Worm (Caenorhabditis elegans) whole organism, L2 larva: ENCODE data around the gene F33E11.3.

Experiments used
- C34F6.9 ChIP-seq: fragments of 150-350 bp; optimal IDR thresholded peaks from 2 replicates; lab custom pipeline; 2014; ENCODE audit warnings: missing biosample characterization, missing genetic modification characterization
- F13H6.1 ChIP-seq: sonication (generic microtip); optimal IDR thresholded peaks from 2 replicates; lab custom pipeline; 2016; ENCODE audit warnings: missing genetic modification characterization, missing compliant biosample characterization
- Y55F3AM.14 ChIP-seq: fragments of 200-800 bp; sonication (Bioruptor generic); optimal IDR thresholded peaks from 2 replicates; lab custom pipeline; 2018; ENCODE audit warnings: mild to moderate bottlenecking, missing genetic modification characterization, missing compliant biosample characterization
- ZK546.5 ChIP-seq: sonication (generic microtip); optimal IDR thresholded peaks from 2 replicates; lab custom pipeline; 2017; ENCODE audit warnings: missing biosample characterization, missing genetic modification characterization
- alr-1 ChIP-seq: fragments of 150-350 bp; optimal IDR thresholded peaks from 2 replicates; lab custom pipeline; 2014; ENCODE audit warnings: missing biosample characterization, missing genetic modification characterization
- aly-2 ChIP-seq: fragments of 150-350 bp; optimal IDR thresholded peaks from 2 replicates; lab custom pipeline; 2014; ENCODE audit warnings: missing biosample characterization, missing genetic modification characterization
- ama-1 ChIP-seq: fragments of 150-350 bp; optimal IDR thresholded peaks from 2 replicates; lab custom pipeline; 2018; ENCODE audit warnings: inconsistent platforms
- blmp-1 ChIP-seq: sonication (generic microtip); optimal IDR thresholded peaks from 2 replicates; lab custom pipeline; 2017; ENCODE audit warnings: missing genetic modification characterization, mild to moderate bottlenecking, missing compliant biosample characterization, antibody characterized with exemption, moderate library complexity; ENCODE audit not compliant: insufficient read depth
- ceh-16 ChIP-seq: fragments of 150-350 bp; optimal IDR thresholded peaks from 2 replicates; lab custom pipeline; 2014; ENCODE audit warnings: missing biosample characterization, missing genetic modification characterization
- ceh-82 ChIP-seq: fragments of 150-350 bp; optimal IDR thresholded peaks from 2 replicates; lab custom pipeline; 2014; ENCODE audit warnings: missing biosample characterization, missing genetic modification characterization
- crh-2 ChIP-seq: sonication (generic microtip); optimal IDR thresholded peaks from 2 replicates; lab custom pipeline; 2017; ENCODE audit warnings: missing biosample characterization, missing genetic modification characterization
- egl-27 ChIP-seq: sonication (generic microtip); optimal IDR thresholded peaks from 3 replicates; lab custom pipeline; 2017; ENCODE audit warnings: missing biosample characterization, missing genetic modification reagents, missing genetic modification characterization
- elt-1 ChIP-seq: fragments of 150-350 bp; optimal IDR thresholded peaks from 2 replicates; lab custom pipeline; 2014; ENCODE audit warnings: missing biosample characterization, missing genetic modification characterization
- elt-3 ChIP-seq: sonication (generic microtip); optimal IDR thresholded peaks from 2 replicates; lab custom pipeline; 2017; ENCODE audit warnings: missing biosample characterization, missing genetic modification characterization
- fos-1 ChIP-seq: fragments of 150-350 bp; optimal IDR thresholded peaks from 2 replicates; lab custom pipeline; 2014; ENCODE audit warnings: missing biosample characterization, missing genetic modification characterization
- gmeb-1 ChIP-seq: fragments of 150-350 bp; optimal IDR thresholded peaks from 2 replicates; lab custom pipeline; 2014; ENCODE audit warnings: missing biosample characterization, missing genetic modification characterization
- lin-11 ChIP-seq: fragments of 150-350 bp; sonication (generic microtip); optimal IDR thresholded peaks from 2 replicates; lab custom pipeline; 2014; ENCODE audit warnings: missing biosample characterization, missing genetic modification characterization, inconsistent platforms, mixed read lengths
- lin-39 ChIP-seq: fragments of 150-350 bp; optimal IDR thresholded peaks from 2 replicates; lab custom pipeline; 2014; ENCODE audit warnings: missing biosample characterization, missing genetic modification reagents, missing genetic modification characterization
- mab-5 ChIP-seq: fragments of 150-350 bp; optimal IDR thresholded peaks from 2 replicates; lab custom pipeline; 2014; ENCODE audit warnings: missing biosample characterization, missing genetic modification characterization
- mbf-1 ChIP-seq: sonication (generic microtip); optimal IDR thresholded peaks from 2 replicates; lab custom pipeline; 2017; ENCODE audit warnings: missing biosample characterization, missing genetic modification characterization
- mdl-1 ChIP-seq, 2 experiments: fragments of 150-350 bp in 1 of 2; sonication (generic microtip) in 1 of 2; optimal IDR thresholded peaks; 2 replicates each; lab custom pipeline; 2017; ENCODE audit warnings: missing biosample characterization in 2 of 2, missing genetic modification characterization in 2 of 2
- nhr-10 ChIP-seq: sonication (generic microtip); optimal IDR thresholded peaks from 2 replicates; lab custom pipeline; 2017; ENCODE audit warnings: missing biosample characterization, missing genetic modification characterization
- nhr-12 ChIP-seq: fragments of 150-350 bp; optimal IDR thresholded peaks from 2 replicates; lab custom pipeline; 2014; ENCODE audit warnings: missing biosample characterization, missing genetic modification characterization
- nhr-129 ChIP-seq: fragments of 150-350 bp; optimal IDR thresholded peaks from 2 replicates; lab custom pipeline; 2014; ENCODE audit warnings: missing biosample characterization, missing genetic modification characterization
- nhr-21 ChIP-seq: fragments of 150-350 bp; optimal IDR thresholded peaks from 2 replicates; lab custom pipeline; 2014; ENCODE audit warnings: missing biosample characterization, missing genetic modification characterization
- nhr-23 ChIP-seq: fragments of 150-350 bp; optimal IDR thresholded peaks from 2 replicates; lab custom pipeline; 2014; ENCODE audit warnings: missing biosample characterization, missing genetic modification reagents, missing genetic modification characterization
- nhr-237 ChIP-seq: fragments of 150-350 bp; optimal IDR thresholded peaks from 2 replicates; lab custom pipeline; 2014; ENCODE audit warnings: missing biosample characterization, missing genetic modification characterization
- nhr-25 ChIP-seq: fragments of 150-350 bp; sonication (generic microtip); optimal IDR thresholded peaks from 3 replicates; lab custom pipeline; 2014; ENCODE audit warnings: missing biosample characterization, missing genetic modification characterization
- nhr-6 ChIP-seq: fragments of 150-350 bp; optimal IDR thresholded peaks from 2 replicates; lab custom pipeline; 2014; ENCODE audit warnings: missing biosample characterization, missing genetic modification characterization
- nhr-77 ChIP-seq: fragments of 150-350 bp; optimal IDR thresholded peaks from 2 replicates; lab custom pipeline; 2014; ENCODE audit warnings: missing biosample characterization, missing genetic modification characterization
- sem-4 ChIP-seq: fragments of 150-350 bp; optimal IDR thresholded peaks from 2 replicates; lab custom pipeline; 2014; ENCODE audit warnings: missing biosample characterization, missing genetic modification reagents, missing genetic modification characterization
- skn-1 ChIP-seq: sonication (generic microtip); optimal IDR thresholded peaks from 2 replicates; lab custom pipeline; 2017; ENCODE audit warnings: missing biosample characterization, missing genetic modification characterization
- sma-9 ChIP-seq, 2 experiments: fragments of 150-350 bp in 1 of 2; sonication (generic microtip) in 1 of 2; optimal IDR thresholded peaks; 2 replicates each; lab custom pipeline; 2014 to 2016; ENCODE audit warnings: missing genetic modification characterization in 2 of 2, mild to moderate bottlenecking in 1 of 2, missing biosample characterization in 1 of 2, missing compliant biosample characterization in 1 of 2, missing genetic modification reagents in 1 of 2, moderate library complexity in 1 of 2
- unc-39 ChIP-seq: fragments of 150-350 bp; optimal IDR thresholded peaks from 2 replicates; lab custom pipeline; 2014; ENCODE audit warnings: missing biosample characterization, missing genetic modification characterization
- unc-55 ChIP-seq: fragments of 150-350 bp; sonication (generic microtip); optimal IDR thresholded peaks from 3 replicates; lab custom pipeline; 2014; ENCODE audit warnings: missing biosample characterization, missing genetic modification reagents, missing genetic modification characterization
- unc-62 ChIP-seq: fragments of 150-350 bp; optimal IDR thresholded peaks from 2 replicates; lab custom pipeline; 2014; ENCODE audit warnings: missing biosample characterization, missing genetic modification reagents, missing genetic modification characterization
- zag-1 ChIP-seq: fragments of 150-350 bp; optimal IDR thresholded peaks from 2 replicates; lab custom pipeline; 2014; ENCODE audit warnings: missing biosample characterization, missing genetic modification characterization
- ztf-1 ChIP-seq: fragments of 200-800 bp; sonication (Bioruptor generic); conservative IDR thresholded peaks from 2 replicates; pipeline ENCODE4 v1.3.6; 2022; ENCODE audit warnings: missing genetic modification characterization, missing compliant biosample characterization
- ztf-11 ChIP-seq: sonication (generic microtip); optimal IDR thresholded peaks from 2 replicates; lab custom pipeline; 2017; ENCODE audit warnings: missing biosample characterization, missing genetic modification characterization

The F33E11.3 gene

DNA sequence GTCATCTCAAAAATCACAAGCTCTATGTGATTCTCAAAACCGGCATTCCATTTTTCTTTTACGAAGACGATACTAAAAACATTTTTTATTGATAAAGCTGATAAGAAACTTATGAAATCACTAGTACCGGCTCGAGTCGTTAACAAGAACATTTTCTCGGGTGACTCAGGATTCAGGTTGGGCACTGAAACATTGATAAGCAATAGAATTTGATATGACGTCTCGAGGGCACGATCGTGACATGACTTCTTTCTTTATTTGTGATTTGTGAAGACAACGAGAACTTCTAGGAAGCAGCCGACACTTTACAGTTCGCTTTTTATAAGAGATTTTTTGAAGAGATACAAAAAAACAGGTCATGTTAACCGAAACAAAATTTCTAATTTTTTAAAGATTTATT is 29.2 kb upstream of the F33E11.3 start:
- TF ChIP-seq ztf-11 (no peak), crh-2 (peak; percentile 29), elt-3 (tag; lab: Kevin White, UChicago) (no peak), nhr-12 (no peak), aly-2 (tag; lab: Kevin White, UChicago) (no peak), skn-1 (no peak), ZK546.5 (tag; lab: Kevin White, UChicago) (no peak), gmeb-1 (tag; lab: Kevin White, UChicago) (peak; percentile 32), ztf-1 (GFP tag; lab: Robert Waterston, UW) (no peak), ceh-16 (no peak), sma-9 (GFP tag; optimal IDR thresholded peaks at IDR 0.05; lab: Kevin White, UChicago) (peak; percentile 89), sma-9 (tag; optimal IDR thresholded peaks at IDR 0.05; lab: Kevin White, UChicago) (no peak), nhr-23 (tag; lab: Kevin White, UChicago) (no peak), F13H6.1 (peak; percentile 12), fos-1 (tag; lab: Kevin White, UChicago) (peak; percentile 99), nhr-237 (tag; lab: Kevin White, UChicago) (no peak)

DNA sequence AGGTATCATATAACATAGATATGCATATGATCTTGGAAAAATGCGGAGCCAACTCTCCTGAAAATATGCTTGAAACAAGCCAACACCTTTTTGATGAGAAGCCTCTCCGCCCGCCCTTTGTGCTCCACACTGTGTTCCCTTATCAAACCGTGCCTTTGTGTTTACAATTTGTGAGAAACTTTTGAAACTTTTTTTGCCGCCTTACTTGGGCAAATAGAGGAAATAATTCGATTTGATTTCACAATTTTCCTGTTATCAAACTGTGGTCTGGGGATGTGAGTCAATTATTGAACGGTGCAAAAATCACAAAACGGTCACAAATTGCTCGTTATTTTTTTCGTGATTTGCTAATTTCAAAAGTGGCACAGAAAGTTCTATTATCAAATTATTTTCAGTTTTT is 28.1 kb upstream of the F33E11.3 start:
- TF ChIP-seq mab-5 (tag; lab: Kevin White, UChicago) (no peak), nhr-129 (tag; lab: Kevin White, UChicago) (no peak), C34F6.9 (tag; lab: Kevin White, UChicago) (no peak), egl-27 (tag; lab: Kevin White, UChicago) (no peak), nhr-77 (tag; lab: Kevin White, UChicago) (no peak), elt-3 (tag; lab: Kevin White, UChicago) (no peak), mdl-1 (tag; optimal IDR thresholded peaks at IDR 0.05; lab: Kevin White, UChicago) (no peak), lin-39 (tag; lab: Kevin White, UChicago) (no peak), sma-9 (GFP tag; optimal IDR thresholded peaks at IDR 0.05; lab: Kevin White, UChicago) (peak; percentile 54), sma-9 (tag; optimal IDR thresholded peaks at IDR 0.05; lab: Kevin White, UChicago) (no peak), zag-1 (tag; lab: Kevin White, UChicago) (no peak), nhr-25 (no peak), Y55F3AM.14 (GFP tag; lab: Kevin White, UChicago) (no peak), crh-2 (peak; percentile 54), nhr-237 (tag; lab: Kevin White, UChicago) (no peak), F13H6.1 (peak; percentile 44), skn-1 (no peak), ztf-11 (no peak), fos-1 (tag; lab: Kevin White, UChicago) (peak; percentile 97), nhr-21 (no peak), unc-62 (GFP tag; lab: Kevin White, UChicago) (no peak), elt-1 (no peak), ZK546.5 (tag; lab: Kevin White, UChicago) (no peak), nhr-6 (tag; lab: Kevin White, UChicago) (no peak), unc-55 (GFP tag; lab: Kevin White, UChicago) (no peak), gmeb-1 (tag; lab: Kevin White, UChicago) (peak; percentile 6), unc-39 (tag; lab: Kevin White, UChicago) (no peak), mbf-1 (tag; lab: Kevin White, UChicago) (no peak), lin-11 (tag; lab: Kevin White, UChicago) (no peak)

DNA sequence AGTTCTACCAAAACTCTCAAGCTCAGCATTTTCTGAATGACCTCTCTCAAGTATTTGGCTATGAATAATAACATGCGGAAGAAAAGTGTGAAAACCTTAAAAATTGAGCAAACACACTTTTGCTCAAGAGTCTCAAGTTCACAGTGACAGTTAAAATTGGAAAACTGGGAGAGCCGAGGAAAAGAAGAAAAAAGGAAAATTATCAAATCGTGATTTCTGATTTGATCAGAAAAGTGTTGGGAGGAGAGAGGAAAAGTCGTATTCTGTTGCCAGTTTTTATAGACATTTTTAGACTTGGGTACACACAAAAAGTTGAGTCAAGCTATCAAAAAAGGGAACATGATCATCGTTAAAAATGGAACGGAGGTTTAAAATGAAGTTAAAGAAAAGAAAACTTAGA is 26.7 kb upstream of the F33E11.3 start:
- peak; percentile 56 for TF ChIP-seq fos-1 (tag; lab: Kevin White, UChicago)
- TF ChIP-seq nhr-12 = no peak
- TF ChIP-seq, all 48 proteins: peak for 1

DNA sequence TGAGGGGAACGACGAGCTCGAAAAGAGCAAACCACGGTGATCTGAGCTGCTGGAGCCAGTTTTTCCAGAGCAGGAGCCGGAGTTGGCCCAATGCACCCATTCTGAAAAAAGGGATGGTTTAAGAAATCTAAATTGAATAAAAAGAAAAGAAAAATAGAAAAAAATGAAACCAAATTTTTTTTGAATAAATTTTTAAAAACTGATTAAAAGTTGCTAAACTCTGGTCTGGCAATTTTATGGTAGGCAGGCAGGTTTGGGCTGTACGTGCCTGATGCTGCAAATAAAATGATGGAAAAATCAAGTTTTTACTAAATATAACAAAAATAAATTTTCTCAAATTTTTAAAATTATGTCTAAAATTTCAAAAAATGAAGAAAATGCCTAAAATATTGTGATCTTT is 26.1 kb upstream of the F33E11.3 start, which contains the start of gene abt-4:
TSS of gene abt-4 (minus strand) at position 101 of the 400 bp plus-strand sequence.
- no peak for TF ChIP-seq nhr-25
- no peak for TF ChIP-seq ceh-82 (tag; lab: Kevin White, UChicago)
- TF ChIP-seq unc-39 (tag; lab: Kevin White, UChicago) = no peak
- TF ChIP-seq ztf-1 (GFP tag; lab: Robert Waterston, UW) = no peak
- no peak for TF ChIP-seq Y55F3AM.14 (GFP tag; lab: Kevin White, UChicago)
- TF ChIP-seq sem-4 (tag; lab: Kevin White, UChicago) = no peak
- no peak for TF ChIP-seq blmp-1 (tag; lab: Kevin White, UChicago)
- no peak for TF ChIP-seq nhr-21
- no peak for TF ChIP-seq elt-3 (tag; lab: Kevin White, UChicago)
- TF ChIP-seq nhr-10 = no peak
- TF ChIP-seq unc-62 (GFP tag; lab: Kevin White, UChicago) = no peak
- no peak for TF ChIP-seq alr-1 (tag; lab: Kevin White, UChicago)
- no peak for TF ChIP-seq ama-1
- TF ChIP-seq nhr-6 (tag; lab: Kevin White, UChicago) = no peak
